Fruit fly (Drosophila melanogaster) whole organism, embryonic: ENCODE data around the gene Vajk1.

ENCODE experiments used
- Atf6 ChIP-seq: fragments of 200-800 bp; sonication (Bioruptor generic); IDR thresholded peaks from 2 replicates; pipeline ENCODE4 v1.3.6; 2022; ENCODE audit warnings: missing biosample characterization, missing genetic modification characterization
- BEAF-32 ChIP-seq: fragments of 200-800 bp; sonication (Bioruptor generic); optimal IDR thresholded peaks from 3 replicates; lab custom pipeline; 2017; ENCODE audit warnings: missing biosample characterization, missing genetic modification characterization, mild to moderate bottlenecking, moderate library complexity, missing genetic modification reagents
- CG10209 ChIP-seq: fragments of 200-800 bp; sonication (Bioruptor generic); optimal IDR thresholded peaks from 3 replicates; lab custom pipeline; 2017; ENCODE audit warnings: missing biosample characterization, mild to moderate bottlenecking, missing genetic modification characterization, missing genetic modification reagents
- CG10267 ChIP-seq: fragments of 200-800 bp; sonication (Bioruptor generic); optimal IDR thresholded peaks from 2 replicates; lab custom pipeline; 2018; ENCODE audit warnings: missing biosample characterization, mild to moderate bottlenecking, missing genetic modification characterization, moderate library complexity
- CG10959 ChIP-seq: fragments of 200-800 bp; sonication (Bioruptor generic); IDR thresholded peaks from 2 replicates; pipeline ENCODE4 v1.3.6; 2022; ENCODE audit warnings: missing biosample characterization, missing genetic modification characterization
- CG11723 ChIP-seq: fragments of 200-800 bp; sonication (Bioruptor generic); optimal IDR thresholded peaks from 2 replicates; lab custom pipeline; 2017; ENCODE audit warnings: missing biosample characterization, mild to moderate bottlenecking, missing genetic modification characterization
- CG12104 ChIP-seq: fragments of 200-800 bp; sonication (Bioruptor generic); optimal IDR thresholded peaks from 3 replicates; lab custom pipeline; 2016; ENCODE audit warnings: missing biosample characterization, missing genetic modification characterization
- CG12155 ChIP-seq: fragments of 200-800 bp; sonication (Bioruptor generic); optimal IDR thresholded peaks from 3 replicates; lab custom pipeline; 2016; ENCODE audit warnings: missing biosample characterization, missing genetic modification characterization
- CG13424 ChIP-seq: fragments of 200-800 bp; sonication (Bioruptor generic); optimal IDR thresholded peaks from 2 replicates; lab custom pipeline; 2019; ENCODE audit warnings: missing biosample characterization, mild to moderate bottlenecking, missing genetic modification characterization, moderate library complexity
- CG15269 ChIP-seq: fragments of 200-800 bp; sonication (Bioruptor generic); optimal IDR thresholded peaks from 2 replicates; lab custom pipeline; 2018; ENCODE audit warnings: missing biosample characterization, mild to moderate bottlenecking, missing genetic modification characterization, moderate library complexity
- CG15601 ChIP-seq: fragments of 200-800 bp; sonication (Bioruptor generic); optimal IDR thresholded peaks from 3 replicates; lab custom pipeline; 2019; ENCODE audit warnings: missing biosample characterization, mild to moderate bottlenecking, missing genetic modification characterization, moderate library complexity
- CG16815 ChIP-seq: fragments of 200-800 bp; sonication (Bioruptor generic); optimal IDR thresholded peaks from 3 replicates; lab custom pipeline; 2017; ENCODE audit warnings: missing biosample characterization, mild to moderate bottlenecking, missing genetic modification characterization
- CG17359 ChIP-seq: fragments of 200-800 bp; sonication (Bioruptor generic); optimal IDR thresholded peaks from 3 replicates; lab custom pipeline; 2018; ENCODE audit warnings: missing biosample characterization, mild to moderate bottlenecking, missing genetic modification characterization, moderate library complexity
- CG17385 ChIP-seq: fragments of 200-800 bp; sonication (Bioruptor generic); optimal IDR thresholded peaks from 3 replicates; lab custom pipeline; 2018; ENCODE audit warnings: missing biosample characterization, mild to moderate bottlenecking, missing genetic modification characterization
- CG18011 ChIP-seq: fragments of 200-800 bp; sonication (Bioruptor generic); optimal IDR thresholded peaks from 2 replicates; lab custom pipeline; 2017; ENCODE audit warnings: missing biosample characterization, missing genetic modification characterization, mild to moderate bottlenecking, moderate library complexity, missing genotype
- CG3163 ChIP-seq: fragments of 200-800 bp; sonication (Bioruptor generic); optimal IDR thresholded peaks from 3 replicates; lab custom pipeline; 2016; ENCODE audit warnings: missing biosample characterization, missing genetic modification characterization
- CG3281 ChIP-seq: fragments of 200-800 bp; sonication (Bioruptor generic); optimal IDR thresholded peaks from 3 replicates; lab custom pipeline; 2017; ENCODE audit warnings: missing biosample characterization, mild to moderate bottlenecking, missing genetic modification characterization
- CG3838 ChIP-seq: fragments of 200-800 bp; sonication (Bioruptor generic); optimal IDR thresholded peaks from 3 replicates; lab custom pipeline; 2016; ENCODE audit warnings: missing biosample characterization, missing genetic modification characterization
- CG3995 ChIP-seq: fragments of 200-800 bp; sonication (Bioruptor generic); optimal IDR thresholded peaks from 3 replicates; lab custom pipeline; 2016; ENCODE audit warnings: missing biosample characterization, missing genetic modification characterization
- CG6854 ChIP-seq: fragments of 200-800 bp; sonication (Bioruptor generic); optimal IDR thresholded peaks from 3 replicates; lab custom pipeline; 2017; ENCODE audit warnings: missing biosample characterization, mild to moderate bottlenecking, missing genetic modification characterization
- CG7745 ChIP-seq: fragments of 200-800 bp; sonication (Bioruptor generic); optimal IDR thresholded peaks from 2 replicates; lab custom pipeline; 2018; ENCODE audit warnings: missing biosample characterization, mild to moderate bottlenecking, missing genetic modification characterization, moderate library complexity
- CG8290 ChIP-seq, 3 experiments: fragments of 200-800 bp; sonication (Bioruptor generic); optimal IDR thresholded peaks; 2 replicates each; lab custom pipeline; 2016 to 2019; ENCODE audit warnings: missing biosample characterization in 3 of 3, missing genetic modification characterization in 3 of 3, mild to moderate bottlenecking in 2 of 3, moderate library complexity in 1 of 3
- CrebB ChIP-seq: fragments of 200-800 bp; sonication (Bioruptor generic); optimal IDR thresholded peaks from 3 replicates; lab custom pipeline; 2018; ENCODE audit warnings: missing biosample characterization, mild to moderate bottlenecking, missing genetic modification characterization
- Dip3 ChIP-seq: fragments of 200-800 bp; sonication (Bioruptor generic); optimal IDR thresholded peaks from 3 replicates; lab custom pipeline; 2016; ENCODE audit warnings: missing biosample characterization, missing genetic modification characterization
- Doc3 ChIP-seq: fragments of 200-800 bp; sonication (Bioruptor generic); IDR thresholded peaks from 3 replicates; pipeline ENCODE4 v1.3.6; 2022; ENCODE audit warnings: missing biosample characterization, missing genetic modification characterization; ENCODE audit not compliant: partially characterized antibody
- Hmr ChIP-seq: fragments of 200-800 bp; sonication (Bioruptor generic); optimal IDR thresholded peaks from 3 replicates; lab custom pipeline; 2017; ENCODE audit warnings: mild to moderate bottlenecking, missing biosample characterization, missing genetic modification reagents, missing genetic modification characterization
- Nf-YB ChIP-seq: fragments of 200-800 bp; sonication (Bioruptor generic); optimal IDR thresholded peaks from 3 replicates; lab custom pipeline; 2019; ENCODE audit warnings: missing biosample characterization, mild to moderate bottlenecking, missing genetic modification characterization, moderate library complexity
- NfI ChIP-seq: fragments of 200-800 bp; sonication (Bioruptor generic); optimal IDR thresholded peaks from 3 replicates; lab custom pipeline; 2018; ENCODE audit warnings: missing biosample characterization, mild to moderate bottlenecking, missing genetic modification characterization, moderate library complexity
- PHDP ChIP-seq: fragments of 200-800 bp; sonication (Bioruptor generic); optimal IDR thresholded peaks from 3 replicates; lab custom pipeline; 2018; ENCODE audit warnings: missing biosample characterization, mild to moderate bottlenecking, missing genetic modification characterization, moderate library complexity
- Xrp1 ChIP-seq: fragments of 200-800 bp; sonication (Bioruptor generic); IDR thresholded peaks from 2 replicates; pipeline ENCODE4 v1.3.6; 2022; ENCODE audit warnings: missing biosample characterization, missing genetic modification characterization
- bcd ChIP-seq: fragments of 200-800 bp; sonication (Bioruptor generic); optimal IDR thresholded peaks from 2 replicates; lab custom pipeline; 2017; ENCODE audit warnings: missing biosample characterization, mild to moderate bottlenecking, missing genetic modification characterization
- btn ChIP-seq: fragments of 200-800 bp; sonication (Bioruptor generic); optimal IDR thresholded peaks from 2 replicates; lab custom pipeline; 2016; ENCODE audit warnings: missing biosample characterization, missing genetic modification characterization
- dpn ChIP-seq, 2 experiments: fragments of 200-800 bp; sonication (Bioruptor generic); optimal IDR thresholded peaks; 3 replicates each; lab custom pipeline; 2016; ENCODE audit warnings: missing biosample characterization in 2 of 2, missing genetic modification characterization in 2 of 2
- fru ChIP-seq: fragments of >200 bp; optimal IDR thresholded peaks from 2 replicates; lab custom pipeline; 2017
- hkb ChIP-seq, 2 experiments: fragments of 200-800 bp in 1 of 2; fragments of >200 bp in 1 of 2; sonication (Bioruptor generic) in 1 of 2; IDR thresholded peaks in 1 of 2; optimal IDR thresholded peaks in 1 of 2; 2 replicates each; pipeline versions ENCODE4 v1.3.6 to Lab custom; 2017 to 2022; ENCODE audit warnings: missing biosample characterization in 1 of 2, missing genetic modification characterization in 1 of 2
- ind ChIP-seq: fragments of 200-800 bp; sonication (Bioruptor generic); optimal IDR thresholded peaks from 3 replicates; lab custom pipeline; 2016; ENCODE audit warnings: missing biosample characterization, missing genetic modification characterization
- lilli ChIP-seq: fragments of 200-800 bp; sonication (Bioruptor generic); optimal IDR thresholded peaks from 3 replicates; lab custom pipeline; 2016; ENCODE audit warnings: missing biosample characterization, missing genetic modification characterization
- lmd ChIP-seq: fragments of 200-800 bp; sonication (Bioruptor generic); IDR thresholded peaks from 2 replicates; pipeline ENCODE4 v1.3.6; 2022; ENCODE audit warnings: missing biosample characterization, missing genetic modification characterization
- lov ChIP-seq, 2 experiments: fragments of 200-800 bp in 1 of 2; fragments of >200 bp in 1 of 2; sonication (Bioruptor generic) in 1 of 2; IDR thresholded peaks in 1 of 2; optimal IDR thresholded peaks in 1 of 2; 2 replicates in 1 of 2; 3 replicates in 1 of 2; pipeline versions ENCODE4 v1.3.6 to Lab custom; 2017 to 2022; ENCODE audit warnings: missing biosample characterization in 1 of 2, missing genetic modification characterization in 1 of 2
- phol ChIP-seq: fragments of 200-800 bp; sonication (Bioruptor generic); optimal IDR thresholded peaks from 3 replicates; lab custom pipeline; 2018; ENCODE audit warnings: missing biosample characterization, mild to moderate bottlenecking, missing genetic modification characterization, moderate library complexity
- pnt ChIP-seq: fragments of 200-800 bp; sonication (Bioruptor generic); optimal IDR thresholded peaks from 3 replicates; lab custom pipeline; 2016; ENCODE audit warnings: missing biosample characterization, missing genetic modification characterization
- ranshi ChIP-seq: fragments of 200-800 bp; sonication (Bioruptor generic); IDR thresholded peaks from 2 replicates; pipeline ENCODE4 v1.3.6; 2022; ENCODE audit warnings: missing biosample characterization, missing genetic modification characterization
- sob ChIP-seq: fragments of 200-800 bp; sonication (Bioruptor generic); IDR thresholded peaks from 2 replicates; pipeline ENCODE4 v1.3.6; 2022; ENCODE audit warnings: missing biosample characterization, missing genetic modification characterization
- tna ChIP-seq: fragments of 200-800 bp; sonication (Bioruptor generic); IDR thresholded peaks from 2 replicates; pipeline ENCODE4 v1.3.6; 2022; ENCODE audit warnings: missing biosample characterization, missing genetic modification characterization; ENCODE audit not compliant: partially characterized antibody
- tup ChIP-seq: fragments of 200-800 bp; sonication (Bioruptor generic); optimal IDR thresholded peaks from 2 replicates; lab custom pipeline; 2016; ENCODE audit warnings: missing biosample characterization, mild to moderate bottlenecking, missing genetic modification characterization, moderate library complexity
- zen ChIP-seq: fragments of 200-800 bp; sonication (Bioruptor generic); optimal IDR thresholded peaks from 3 replicates; lab custom pipeline; 2018; ENCODE audit warnings: missing biosample characterization, mild to moderate bottlenecking, missing genetic modification characterization, moderate library complexity

The Vajk1 gene

DNA sequence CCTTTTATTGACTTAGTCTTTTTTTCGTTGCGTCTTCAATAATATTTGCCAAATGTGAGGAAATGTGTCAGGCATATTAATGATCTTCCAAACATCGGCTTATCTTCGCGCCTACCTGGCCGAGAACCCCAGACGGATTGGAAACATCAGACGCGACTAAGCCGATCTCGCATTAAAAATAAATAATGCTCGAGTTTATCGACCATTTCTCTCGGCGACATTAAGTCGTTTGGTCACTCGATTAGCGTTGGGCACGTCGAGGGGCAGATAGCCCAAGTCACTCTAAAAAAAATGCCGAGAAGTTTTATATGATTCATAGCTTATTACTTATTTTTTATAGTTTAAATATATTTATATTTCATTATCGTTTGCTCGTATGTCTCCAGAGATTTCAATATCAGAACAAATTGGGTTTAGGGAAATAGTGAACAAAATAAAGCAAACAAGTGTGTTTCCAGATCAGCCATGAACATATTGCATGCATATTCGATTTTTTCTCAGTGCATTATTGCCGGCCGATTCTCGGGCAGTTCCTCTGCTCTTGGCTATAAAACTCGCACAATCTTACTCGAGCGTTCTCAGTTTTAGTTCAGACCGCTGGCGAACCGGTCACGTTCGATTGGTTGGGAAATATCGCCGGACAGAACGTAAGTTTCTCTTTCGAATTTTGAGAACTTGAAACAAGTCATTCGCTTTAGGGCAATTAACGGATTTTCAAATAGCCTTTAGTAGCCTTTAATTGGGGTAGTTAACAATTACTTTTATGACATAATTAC, 18.1 kb downstream of the Vajk1 start, which contains the start of gene Ance (continued):
- TF ChIP-seq sob (GFP tag; lab: Robert Waterston, UW) (peak; percentile 53; the same call in 1 of the 2 replicates), CG11723 (GFP tag; lab: Kevin White, UChicago) (no peak), CG17385 (GFP tag; lab: Kevin White, UChicago) (peak; percentile 21), CG3838 (GFP tag; lab: Kevin White, UChicago) (no peak), CG6854 (peak; percentile 22), lmd (peak; percentile 38; the same call in 1 of the 2 replicates), fru (lab: Kevin White, UChicago) (no peak), CG13424 (tag; lab: Kevin White, UChicago) (peak; percentile 35), Dip3 (GFP tag; lab: Kevin White, UChicago) (peak; percentile 40), CG3281 (GFP tag; lab: Kevin White, UChicago) (peak; percentile 57), CG12104 (GFP tag; lab: Kevin White, UChicago) (peak; percentile 22), dpn (GFP tag; optimal IDR thresholded peaks at IDR 0.05; lab: Kevin White, UChicago) (peak in 1 of 2 experiments; percentile 36), CG10959 (peak; percentile 50), CG8290 (GFP tag; optimal IDR thresholded peaks at IDR 0.05; lab: Kevin White, UChicago) (peak; percentile 16), CG8290 (tag; optimal IDR thresholded peaks at IDR 0.05; lab: Kevin White, UChicago) (no peak), zen (peak; percentile 55), PHDP (tag; lab: Kevin White, UChicago) (peak; percentile 17), NfI (GFP tag; lab: Kevin White, UChicago) (peak; percentile 69), BEAF-32 (GFP tag; lab: Kevin White, UChicago) (no peak), CG3163 (GFP tag; lab: Kevin White, UChicago) (peak; percentile 20), tna (GFP tag; lab: Robert Waterston, UW) (no peak), ind (no peak), Hmr (GFP tag; lab: Kevin White, UChicago) (peak; percentile 54), CG3995 (GFP tag; lab: Kevin White, UChicago) (peak; percentile 42), lilli (GFP tag; lab: Kevin White, UChicago) (peak; percentile 30), CG15601 (tag; lab: Kevin White, UChicago) (peak; percentile 44), lov (optimal IDR thresholded peaks at IDR 0.05; lab: Kevin White, UChicago) (no peak), lov (GFP tag; IDR thresholded peaks at IDR 0.05; lab: Robert Waterston, UW) (no peak), Xrp1 (GFP tag; lab: Robert Waterston, UW) (peak; percentile 59; the same call in 1 of the 2 replicates), CG12155 (GFP tag; lab: Kevin White, UChicago) (peak; percentile 27), Nf-YB (GFP tag; lab: Kevin White, UChicago) (no peak), CG15269 (peak; percentile 51), tup (GFP tag; lab: Kevin White, UChicago) (no peak), CG17359 (peak; percentile 2), CG18011 (GFP tag; lab: Kevin White, UChicago) (peak; percentile 68), CG16815 (peak; percentile 12), CG10267 (tag; lab: Kevin White, UChicago) (no peak), CG10209 (GFP tag; lab: Kevin White, UChicago) (peak; percentile 51), pnt (GFP tag; lab: Kevin White, UChicago) (no peak), btn (GFP tag; lab: Kevin White, UChicago) (no peak), bcd (GFP tag; lab: Kevin White, UChicago) (peak; percentile 30), phol (tag; lab: Kevin White, UChicago) (peak; percentile 13), CrebB (tag; lab: Kevin White, UChicago) (peak; percentile 0), hkb (optimal IDR thresholded peaks at IDR 0.05; lab: Kevin White, UChicago) (no peak), hkb (GFP tag; IDR thresholded peaks at IDR 0.05; lab: Robert Waterston, UW) (peak; percentile 56; the same call in 1 of the 2 replicates), ranshi (GFP tag; lab: Robert Waterston, UW) (0 out of 2 replicates have a peak, but pooled peaks have one; percentile 29), Atf6 (GFP tag; lab: Robert Waterston, UW) (peak; percentile 69), Doc3 (no peak), CG7745 (tag; lab: Kevin White, UChicago) (no peak)
